Worm (Caenorhabditis elegans) whole organism, late embryonic: ENCODE measurements around the gene E01G4.5.

Source experiments
- K09A11.1 ChIP-seq: sonication (generic microtip); optimal IDR thresholded peaks from 2 replicates; lab custom pipeline; 2017; ENCODE audit warnings: antibody characterized with exemption, mild to moderate bottlenecking, missing genetic modification characterization, missing compliant biosample characterization; ENCODE audit not compliant: insufficient read depth
- ahr-1 ChIP-seq: sonication (generic microtip); optimal IDR thresholded peaks from 2 replicates; lab custom pipeline; 2016; ENCODE audit warnings: missing genetic modification characterization, missing compliant biosample characterization
- ceh-19 ChIP-seq: fragments of 200-800 bp; sonication (Bioruptor generic); optimal IDR thresholded peaks from 2 replicates; lab custom pipeline; 2018; ENCODE audit warnings: mild to moderate bottlenecking, missing genetic modification characterization, missing compliant biosample characterization
- ceh-31 ChIP-seq: sonication (generic microtip); optimal IDR thresholded peaks from 2 replicates; lab custom pipeline; 2016; ENCODE audit warnings: missing genetic modification characterization, missing compliant biosample characterization
- dve-1 ChIP-seq: sonication (generic microtip); optimal IDR thresholded peaks from 2 replicates; lab custom pipeline; 2017; ENCODE audit warnings: antibody characterized with exemption, mild to moderate bottlenecking, missing genetic modification characterization, missing compliant biosample characterization
- fkh-10 ChIP-seq: fragments of 150-350 bp; optimal IDR thresholded peaks from 2 replicates; lab custom pipeline; 2014; ENCODE audit warnings: missing biosample characterization, missing genetic modification reagents, missing genetic modification characterization
- lin-11 ChIP-seq: fragments of 200-800 bp; sonication (Bioruptor generic); optimal IDR thresholded peaks from 2 replicates; lab custom pipeline; 2018; ENCODE audit warnings: mild to moderate bottlenecking, missing genetic modification characterization, missing compliant biosample characterization
- pha-4 ChIP-seq: fragments of 150-350 bp; optimal IDR thresholded peaks from 2 replicates; lab custom pipeline; 2018; ENCODE audit warnings: missing biosample characterization, missing genetic modification reagents, missing genetic modification characterization
- pqm-1 ChIP-seq: sonication (generic microtip); optimal IDR thresholded peaks from 2 replicates; lab custom pipeline; 2016; ENCODE audit warnings: missing genetic modification characterization, missing compliant biosample characterization
- sox-4 ChIP-seq: sonication (generic microtip); optimal IDR thresholded peaks from 2 replicates; lab custom pipeline; 2017; ENCODE audit warnings: mild to moderate bottlenecking, missing genetic modification characterization, inconsistent platforms, missing compliant biosample characterization
- tbx-2 ChIP-seq: sonication (generic microtip); optimal IDR thresholded peaks from 2 replicates; lab custom pipeline; 2016; ENCODE audit warnings: missing genetic modification characterization, missing compliant biosample characterization

- TF ChIP-seq ceh-31 (no peak), pha-4 (tag; lab: Kevin White, UChicago) (no peak), sox-4 (tag; lab: Kevin White, UChicago) (no peak), K09A11.1 (no peak), dve-1 (tag; lab: Kevin White, UChicago) (no peak), lin-11 (tag; lab: Kevin White, UChicago) (no peak), pqm-1 (tag; lab: Kevin White, UChicago) (no peak), fkh-10 (GFP tag; lab: Kevin White, UChicago) (no peak), tbx-2 (no peak), ahr-1 (no peak), ceh-19 (GFP tag; lab: Kevin White, UChicago) (no peak)
Observed at ce11 chrII:13495718-13496117, 23.5 kb downstream of the E01G4.5 start, which contains the start of gene drr-1.
